Fruit fly (Drosophila melanogaster): Measurements from ENCODE around the gene CG45012.

CG45012 gene

DNA sequence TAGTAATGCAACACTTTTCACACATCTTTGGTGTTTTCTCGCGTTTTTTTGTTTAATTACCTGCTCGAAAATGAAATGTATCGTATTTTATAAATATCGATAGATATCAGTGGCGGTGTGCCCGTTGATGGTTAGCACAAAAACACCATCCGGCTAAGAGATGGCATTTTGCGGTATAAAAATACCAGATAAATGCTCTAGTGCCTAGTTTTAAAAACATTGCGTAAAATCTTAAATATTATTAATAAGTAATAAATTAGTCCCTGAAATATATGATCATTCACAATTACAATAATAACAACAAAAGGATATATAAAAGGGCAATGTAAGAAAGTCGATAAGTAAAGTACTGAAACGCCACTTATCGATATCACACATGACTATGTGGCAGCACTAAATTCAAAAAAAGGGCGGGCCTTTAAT lies 20.7 kb upstream of the CG45012 start, which contains the start of gene CycY (continued):
- no peak for TF ChIP-seq cg (GFP tag; optimal IDR thresholded peaks at IDR 0.05)
- TF ChIP-seq gsb (GFP tag; IDR thresholded peaks at IDR 0.05), result no peak
- no peak for TF ChIP-seq CG5953 (GFP tag; IDR thresholded peaks at IDR 0.05)
- TF ChIP-seq Bgb (GFP tag; IDR thresholded peaks at IDR 0.05; ENCODE audit: partially characterized antibody), result peak; percentile 68
- TF ChIP-seq CG10431 (GFP tag; optimal IDR thresholded peaks at IDR 0.05), result no peak
- TF ChIP-seq CG9609 (GFP tag; optimal IDR thresholded peaks at IDR 0.05), result no peak
- no peak for TF ChIP-seq ftz-f1 (GFP tag; optimal IDR thresholded peaks at IDR 0.05)
- TF ChIP-seq ttk (GFP tag; IDR thresholded peaks at IDR 0.05), result no peak
- TF ChIP-seq dysf (GFP tag; IDR thresholded peaks at IDR 0.05), result no peak
- no peak for TF ChIP-seq Poxn (GFP tag; IDR thresholded peaks at IDR 0.05)
- TF ChIP-seq CG16779 (GFP tag; IDR thresholded peaks at IDR 0.05), result no peak
- TF ChIP-seq dmrt11E (tag; optimal IDR thresholded peaks at IDR 0.05), result peak; percentile 31
- TF ChIP-seq BEAF-32 (GFP tag; optimal IDR thresholded peaks at IDR 0.05), result peak; percentile 79
- TF ChIP-seq bbx (GFP tag; IDR thresholded peaks at IDR 0.05; ENCODE audit: partially characterized antibody), result peak; percentile 51; the same call in 1 of the 2 replicates
- no peak for TF ChIP-seq CG16863 (GFP tag; optimal IDR thresholded peaks at IDR 0.05)
- no peak for TF ChIP-seq HHEX (GFP tag; optimal IDR thresholded peaks at IDR 0.05)
- TF ChIP-seq CG7271 (tag; optimal IDR thresholded peaks at IDR 0.05), result no peak
- TF ChIP-seq Awh (GFP tag; IDR thresholded peaks at IDR 0.05), result no peak
- no peak for TF ChIP-seq tx (GFP tag; optimal IDR thresholded peaks at IDR 0.05)
- no peak for TF ChIP-seq sisA (GFP tag; IDR thresholded peaks at IDR 0.05)
- TF ChIP-seq chinmo (GFP tag; IDR thresholded peaks at IDR 0.05; ENCODE audit: partially characterized antibody), result no peak
- no peak for TF ChIP-seq CG10565 (GFP tag; optimal IDR thresholded peaks at IDR 0.05)
- no peak for TF ChIP-seq Hr39 (optimal IDR thresholded peaks at IDR 0.05)
- TF ChIP-seq lab (GFP tag; optimal IDR thresholded peaks at IDR 0.05), result no peak
- no peak for TF ChIP-seq NC2β (GFP tag; optimal IDR thresholded peaks at IDR 0.05)
- no peak for TF ChIP-seq Oli (tag; optimal IDR thresholded peaks at IDR 0.05)
- TF ChIP-seq CG31388 (GFP tag; optimal IDR thresholded peaks at IDR 0.05), result no peak
- TF ChIP-seq CG14050 (GFP tag; IDR thresholded peaks at IDR 0.05), result no peak
- TF ChIP-seq CG9215 (GFP tag; IDR thresholded peaks at IDR 0.05), result no peak
- TF ChIP-seq CG2712 (tag; optimal IDR thresholded peaks at IDR 0.05), result peak; percentile 67
- TF ChIP-seq CG14014 (GFP tag; IDR thresholded peaks at IDR 0.05), result no peak
- no peak for TF ChIP-seq sd (tag; optimal IDR thresholded peaks at IDR 0.05)
- no peak for TF ChIP-seq fu2 (GFP tag; optimal IDR thresholded peaks at IDR 0.05)
- no peak for TF ChIP-seq CG7928 (GFP tag; optimal IDR thresholded peaks at IDR 0.05)
- TF ChIP-seq Lpt (GFP tag; optimal IDR thresholded peaks at IDR 0.05), result no peak
- TF ChIP-seq CG17802 (tag; optimal IDR thresholded peaks at IDR 0.05), result no peak
- TF ChIP-seq CG11247 (GFP tag; IDR thresholded peaks at IDR 0.05), result no peak
- TF ChIP-seq scrt (GFP tag; optimal IDR thresholded peaks at IDR 0.05), result no peak
- TF ChIP-seq CG8290 (GFP tag; optimal IDR thresholded peaks at IDR 0.05), result no peak
- no peak for TF ChIP-seq CG8290 (tag; optimal IDR thresholded peaks at IDR 0.05)
- no peak for TF ChIP-seq shn (GFP tag; optimal IDR thresholded peaks at IDR 0.05)
- TF ChIP-seq Hmx (GFP tag; optimal IDR thresholded peaks at IDR 0.05), result no peak
- no peak for TF ChIP-seq yki (optimal IDR thresholded peaks at IDR 0.05)
- no peak for TF ChIP-seq p53 (GFP tag; optimal IDR thresholded peaks at IDR 0.05)
- no peak for TF ChIP-seq D19B (GFP tag; optimal IDR thresholded peaks at IDR 0.05)
- TF ChIP-seq CG7987 (GFP tag; optimal IDR thresholded peaks at IDR 0.05), result no peak
- TF ChIP-seq CG8281 (tag; optimal IDR thresholded peaks at IDR 0.05), result no peak
- TF ChIP-seq CG6175 (GFP tag; IDR thresholded peaks at IDR 0.05), result no peak
- no peak for TF ChIP-seq bigmax (GFP tag; optimal IDR thresholded peaks at IDR 0.05)
- TF ChIP-seq CG2120 (GFP tag; optimal IDR thresholded peaks at IDR 0.05), result peak; percentile 17
- peak; percentile 8 for TF ChIP-seq unpg (GFP tag; optimal IDR thresholded peaks at IDR 0.05)
- no peak for TF ChIP-seq CG12104 (GFP tag; optimal IDR thresholded peaks at IDR 0.05)
- TF ChIP-seq CG17912 (GFP tag; optimal IDR thresholded peaks at IDR 0.05), result no peak

Data from whole organism, embryonic.